Fruit fly (Drosophila melanogaster): ENCODE data around the gene CG2656.

- TF ChIP-seq fru (GFP tag; optimal IDR thresholded peaks at IDR 0.05) (no peak), jim (GFP tag; optimal IDR thresholded peaks at IDR 0.05) (no peak), Abd-B (GFP tag; optimal IDR thresholded peaks at IDR 0.05) (no peak), Mio (GFP tag; optimal IDR thresholded peaks at IDR 0.05) (no peak), sv (GFP tag; optimal IDR thresholded peaks at IDR 0.05) (no peak), usp (GFP tag; optimal IDR thresholded peaks at IDR 0.05) (no peak), ey (GFP tag; optimal IDR thresholded peaks at IDR 0.05) (no peak), psq (GFP tag; optimal IDR thresholded peaks at IDR 0.05) (no peak), CrebA (GFP tag; optimal IDR thresholded peaks at IDR 0.05; ENCODE audit: borderline replicate concordance) (no peak), GATAd (GFP tag; optimal IDR thresholded peaks at IDR 0.05) (no peak), Hr83 (GFP tag; optimal IDR thresholded peaks at IDR 0.05; ENCODE audit: poor library complexity, severe bottlenecking) (no peak), N (GFP tag; optimal IDR thresholded peaks at IDR 0.05) (no peak), Sp1 (GFP tag; optimal IDR thresholded peaks at IDR 0.05) (no peak)
Observed at dm6 chr3R:7131260-7131659, 13.3 kb upstream of the CG2656 start, which contains the start of gene CG31493.

All from whole organism, wandering third instar larva.